Fruit fly (Drosophila melanogaster) whole organism, wandering third instar larva: ENCODE measurements around the gene CG15403.
A peak's percentile ranks its signal among the peaks of the same experiment; 100 is the strongest.

ENCODE experiments used
- Abd-B ChIP-seq: fragments of >200 bp; optimal IDR thresholded peaks from 2 replicates; lab custom pipeline; 2017; ENCODE audit warnings: missing biosample characterization, missing genetic modification characterization
- CrebA ChIP-seq: fragments of 200-800 bp; sonication (Bioruptor generic); optimal IDR thresholded peaks from 2 replicates; lab custom pipeline; 2016; ENCODE audit warnings: missing biosample characterization, mild to moderate bottlenecking, missing genetic modification characterization, borderline replicate concordance
- HLH106 ChIP-seq: fragments of 200-800 bp; optimal IDR thresholded peaks from 3 replicates; lab custom pipeline; 2019; ENCODE audit warnings: missing biosample characterization, mild to moderate bottlenecking, missing genetic modification characterization, moderate library complexity
- Hr78 ChIP-seq: fragments of >200 bp; optimal IDR thresholded peaks from 2 replicates; lab custom pipeline; 2017; ENCODE audit warnings: missing biosample characterization, missing genetic modification characterization
- Rel ChIP-seq, 2 experiments: fragments of 200-800 bp; sonication (Bioruptor generic) in 1 of 2; optimal IDR thresholded peaks; 2 replicates in 1 of 2; 3 replicates in 1 of 2; lab custom pipeline; 2016 to 2019; ENCODE audit warnings: mild to moderate bottlenecking in 2 of 2, missing biosample characterization in 2 of 2, missing genetic modification characterization in 2 of 2, moderate library complexity in 1 of 2
- br ChIP-seq: fragments of 200-800 bp; sonication (Bioruptor generic); optimal IDR thresholded peaks from 2 replicates; lab custom pipeline; 2016; ENCODE audit warnings: missing biosample characterization, missing genetic modification characterization
- brk ChIP-seq: fragments of 200-800 bp; sonication (Bioruptor generic); optimal IDR thresholded peaks from 2 replicates; lab custom pipeline; 2016; ENCODE audit warnings: missing biosample characterization, mild to moderate bottlenecking, missing genetic modification characterization
- dl ChIP-seq, 2 experiments: fragments of 175-275, 200-275 bp in 1 of 2; fragments of 200-275 bp in 1 of 2; sonication (Bioruptor generic); optimal IDR thresholded peaks; lab custom pipeline; 2018; ENCODE audit warnings: mild to moderate bottlenecking in 2 of 2, missing biosample characterization in 2 of 2, missing genetic modification characterization in 2 of 2, moderate library complexity in 2 of 2; ENCODE audit not compliant: partially characterized antibody in 2 of 2, insufficient read depth in 1 of 2
- ey ChIP-seq: fragments of 200-800 bp; sonication (Bioruptor generic); optimal IDR thresholded peaks from 2 replicates; lab custom pipeline; 2016; ENCODE audit warnings: missing biosample characterization, missing genetic modification characterization
- foxo ChIP-seq, 2 experiments: fragments of 200-800 bp; sonication (Bioruptor generic); optimal IDR thresholded peaks; 2 replicates in 1 of 2; 3 replicates in 1 of 2; lab custom pipeline; 2016 to 2017; ENCODE audit warnings: missing biosample characterization in 2 of 2, missing genetic modification characterization in 2 of 2
- jim ChIP-seq: fragments of 175-275, 200-325 bp; sonication (Bioruptor generic); optimal IDR thresholded peaks from 2 replicates; lab custom pipeline; 2016; ENCODE audit warnings: missing biosample characterization, mild to moderate bottlenecking, missing genetic modification characterization
- pan ChIP-seq: fragments of >200 bp; optimal IDR thresholded peaks from 2 replicates; lab custom pipeline; 2017
- sage ChIP-seq: fragments of 200-800 bp; sonication (Bioruptor generic); optimal IDR thresholded peaks from 2 replicates; lab custom pipeline; 2016; ENCODE audit warnings: missing biosample characterization, mild to moderate bottlenecking, missing genetic modification characterization
- usp ChIP-seq: fragments of >200 bp; optimal IDR thresholded peaks from 2 replicates; lab custom pipeline; 2017; ENCODE audit warnings: missing biosample characterization, missing genetic modification characterization

DNA sequence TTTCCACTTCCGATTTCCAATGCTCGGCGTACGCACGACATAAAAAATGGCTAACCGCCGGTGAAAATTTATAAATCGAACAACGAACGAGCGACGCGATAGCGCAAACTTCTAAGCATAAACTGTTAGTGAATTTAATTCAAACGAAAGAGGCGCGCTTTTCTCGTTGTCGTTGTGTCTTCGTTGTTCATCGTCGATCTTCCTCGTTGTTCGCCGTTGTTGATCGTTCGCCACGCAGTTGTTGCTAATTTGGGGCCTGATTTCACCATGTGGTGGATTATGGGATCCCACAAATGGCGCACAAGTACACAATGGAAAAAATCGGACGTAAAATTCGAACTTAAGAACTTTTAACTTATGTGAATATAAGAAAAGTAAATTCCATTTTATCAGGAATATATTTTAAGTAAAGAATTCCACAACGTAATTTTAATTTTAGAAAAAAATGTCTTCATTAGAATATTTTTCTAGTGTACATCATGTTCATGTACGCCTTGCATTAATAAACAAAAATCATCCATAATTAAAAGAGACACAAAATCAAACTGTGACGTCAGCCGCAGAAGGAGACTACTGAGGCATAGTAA lies 42.1 kb upstream of the CG15403 start:
- TF ChIP-seq sage (GFP tag; lab: Kevin White, UChicago) = no peak
- no peak for TF ChIP-seq usp (GFP tag; lab: Kevin White, UChicago)
- no peak for TF ChIP-seq pan (lab: Kevin White, UChicago)
- TF ChIP-seq brk (GFP tag; lab: Kevin White, UChicago) = no peak
- no peak for TF ChIP-seq Abd-B
- TF ChIP-seq Hr78 (GFP tag; lab: Kevin White, UChicago) = no peak
- no peak for TF ChIP-seq jim (GFP tag; lab: Kevin White, UChicago)
- TF ChIP-seq ey (GFP tag; lab: Kevin White, UChicago) = peak; percentile 34
- peak; percentile 48 for TF ChIP-seq HLH106 (tag; lab: Kevin White, UChicago)
- TF ChIP-seq CrebA (GFP tag; lab: Kevin White, UChicago) = no peak
- peak in 1 of 2 experiments; percentile 58 for TF ChIP-seq foxo (GFP tag; optimal IDR thresholded peaks at IDR 0.05; lab: Kevin White, UChicago)
- TF ChIP-seq Rel (GFP tag; optimal IDR thresholded peaks at IDR 0.05; lab: Kevin White, UChicago) = no peak
- no peak for TF ChIP-seq Rel (tag; optimal IDR thresholded peaks at IDR 0.05; lab: Kevin White, UChicago)
- TF ChIP-seq br (GFP tag; lab: Kevin White, UChicago) = peak; percentile 48
- TF ChIP-seq dl (GFP tag; optimal IDR thresholded peaks at IDR 0.05; lab: Kevin White, UChicago; ENCODE audit: insufficient read depth in 1 of 2, partially characterized antibody in 2 of 2) = no peak
